Fruit fly (Drosophila melanogaster): ENCODE data around the gene Sdic4.

- TF ChIP-seq CG8478 (optimal IDR thresholded peaks at IDR 0.05) (no peak), CTCF (optimal IDR thresholded peaks at IDR 0.05) (no peak)
These were observed 6.8 kb upstream of the Sdic4 start for dm6 chrX:20231658-20232057.

Measured in S2 (cell line).